Worm (Caenorhabditis elegans): ENCODE measurements around the gene nhr-59.

DNA sequence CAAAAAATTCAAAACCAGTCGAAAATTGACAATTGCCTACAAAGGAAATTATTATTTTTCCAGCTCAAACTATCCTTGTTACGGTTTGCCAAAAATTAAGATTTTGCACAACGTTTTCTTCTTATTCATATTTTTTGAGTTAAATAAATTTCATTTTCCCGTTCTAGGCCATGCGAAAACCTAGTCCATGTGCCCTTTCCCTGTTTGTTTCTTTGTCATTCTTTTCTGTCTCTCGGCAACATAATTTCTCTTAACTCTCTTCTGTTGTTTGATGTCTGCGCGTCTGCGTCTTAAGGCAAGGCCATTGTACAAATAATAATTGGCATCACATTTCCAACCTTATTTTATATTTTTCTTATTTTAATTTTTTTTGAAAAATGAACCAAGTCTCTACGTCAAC lies 3.4 kb upstream of the nhr-59 start, which contains the start of gene nhr-228:
- TF ChIP-seq tbx-8 (GFP tag; optimal IDR thresholded peaks at IDR 0.05) (no peak), elt-3 (tag; optimal IDR thresholded peaks at IDR 0.05) (no peak)
